Fruit fly (Drosophila melanogaster) ovary, adult (tissue): ENCODE data around the gene gd.

Source experiments
- CG17801 ChIP-seq: fragments of 200-800 bp; optimal IDR thresholded peaks from 2 replicates; lab custom pipeline; 2019; ENCODE audit warnings: missing biosample characterization, mild to moderate bottlenecking, missing genetic modification characterization, moderate library complexity; ENCODE audit not compliant: partially characterized antibody

gd gene

DNA sequence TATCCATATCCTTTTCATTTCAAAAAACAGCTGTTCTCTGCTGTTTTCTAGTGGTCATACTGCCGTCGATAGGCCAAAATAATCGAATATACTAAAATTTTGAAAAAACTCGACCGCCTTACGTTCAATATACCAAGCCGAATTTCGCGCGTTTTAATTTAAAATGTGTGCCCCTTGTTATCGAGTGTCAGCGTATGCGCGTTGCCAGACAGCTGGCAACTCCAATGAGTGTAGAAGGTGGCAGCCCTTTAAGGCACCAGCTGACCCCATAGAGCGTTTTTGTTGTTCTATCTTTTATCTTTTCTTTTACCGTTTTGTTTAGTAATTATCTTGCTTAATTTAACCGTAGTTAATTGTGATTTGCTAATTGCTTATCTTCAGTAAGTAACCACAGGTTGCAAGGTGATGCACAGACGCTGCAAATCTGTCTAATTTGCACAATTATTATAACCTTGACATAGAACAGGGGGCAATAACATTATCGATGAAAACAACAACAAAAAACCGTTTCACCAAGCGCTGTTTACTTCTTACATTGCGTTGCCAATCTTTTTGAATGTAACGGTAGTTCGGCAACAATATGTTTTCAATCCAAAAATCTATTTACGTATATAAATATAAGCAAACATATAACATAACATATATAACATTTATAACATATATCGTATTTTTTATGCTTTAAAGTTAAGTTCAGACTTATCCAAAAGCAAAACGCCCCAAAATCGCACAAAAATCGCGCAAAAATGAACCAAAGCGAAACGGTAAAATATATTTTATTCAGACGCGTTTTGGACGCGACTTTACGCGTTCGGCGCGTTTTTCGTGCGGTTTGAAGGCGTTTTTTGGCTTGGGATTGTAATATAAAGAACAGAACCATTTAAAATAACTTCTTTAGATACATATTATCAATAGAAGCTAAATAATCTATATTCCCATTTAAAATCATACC lies 24.9 kb upstream of the gd start, which contains the start of the genes CG1492 and regucalcin:
TSS of gene CG1492 (minus strand) at position 63 of the 949 bp plus-strand sequence.
TSS of gene regucalcin (plus strand) at position 229 of the 949 bp plus-strand sequence.
- TF ChIP-seq CG17801 (GFP tag; lab: Kevin White, UChicago), result no peak

dm6 chrX:12007593-12007992 lies 20.0 kb upstream of the gd start:
- TF ChIP-seq CG17801 (GFP tag; lab: Kevin White, UChicago), result no peak

DNA sequence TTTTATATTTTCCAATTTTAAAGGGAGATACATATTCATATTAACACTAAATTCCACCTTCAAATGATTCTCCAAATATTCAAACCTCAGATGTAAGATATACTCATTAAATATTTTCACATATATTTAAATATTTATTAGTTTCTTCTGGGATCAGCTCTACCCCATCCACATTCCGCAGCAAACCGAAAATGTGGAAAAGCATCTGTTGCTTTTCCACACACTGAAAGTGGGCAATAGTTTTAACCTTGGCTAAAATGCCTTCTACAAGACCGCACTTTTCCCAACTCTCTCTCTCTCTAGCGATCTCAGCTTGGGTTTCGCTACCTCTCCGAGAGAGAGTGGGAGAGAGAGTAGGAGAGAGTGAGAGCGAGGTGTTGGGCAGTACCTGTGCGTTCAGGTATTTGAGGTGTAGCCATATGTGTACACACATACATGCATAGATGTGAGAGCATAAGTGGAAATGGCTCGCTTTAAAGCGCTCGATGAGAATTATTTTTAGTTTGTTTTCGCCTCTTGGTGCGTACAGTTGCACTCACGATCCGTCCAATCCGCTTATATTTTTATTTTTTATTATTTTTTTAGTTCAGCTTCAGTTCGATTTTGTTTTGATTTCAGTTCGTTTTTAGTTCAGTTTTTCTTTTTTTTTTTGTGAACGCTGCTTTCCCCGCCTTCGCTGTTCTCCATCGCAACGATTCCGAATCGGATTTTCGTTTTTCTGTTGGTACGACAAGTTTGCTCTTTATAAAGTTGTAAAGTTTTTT lies 19.3 kb upstream of the gd start, which contains the start of gene CG1806:
TSS of gene CG1806 (plus strand) at position 499 of the 764 bp plus-strand sequence.
- TF ChIP-seq CG17801 (GFP tag; lab: Kevin White, UChicago), result peak; percentile 96

DNA sequence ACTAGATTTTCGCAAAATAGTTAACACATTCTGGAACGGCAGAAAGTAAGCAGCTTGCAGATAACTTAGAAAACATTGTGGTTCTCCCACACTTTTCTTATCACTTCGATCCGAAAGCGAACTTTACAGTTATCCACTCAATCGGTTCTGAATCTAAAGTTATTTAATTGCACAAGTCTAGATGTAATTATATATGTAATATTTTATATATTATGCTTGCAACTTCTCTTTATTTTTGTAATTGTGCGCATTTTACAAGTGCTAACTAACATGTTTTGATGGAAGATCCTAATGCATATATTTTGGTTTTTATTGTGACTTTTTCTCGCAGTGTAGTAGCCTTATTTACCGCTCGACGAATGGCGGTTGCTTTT lies 16.8 kb upstream of the gd start:
- TF ChIP-seq CG17801 (GFP tag; lab: Kevin White, UChicago), result no peak

- no peak for TF ChIP-seq CG17801 (GFP tag; lab: Kevin White, UChicago)
Measured at dm6 chrX:12003437-12004394, 16.2 kb upstream of the gd start, which contains the start of gene fw. fw (minus strand) TSS chrX:12003914.

- no peak for TF ChIP-seq CG17801 (GFP tag; lab: Kevin White, UChicago)
Measured at dm6 chrX:12001005-12001404, 13.4 kb upstream of the gd start.

dm6 chrX:11999974-12000618 lies 12.5 kb upstream of the gd start:
- no peak for TF ChIP-seq CG17801 (GFP tag; lab: Kevin White, UChicago)

dm6 chrX:11993279-11993678 lies 5.7 kb upstream of the gd start:
- TF ChIP-seq CG17801 (GFP tag; lab: Kevin White, UChicago), result no peak

- TF ChIP-seq CG17801 (GFP tag; lab: Kevin White, UChicago), result no peak
Measured at dm6 chrX:11992668-11993067, 5.1 kb upstream of the gd start, which contains the start of gene CG18130. CG18130 (minus strand) TSS chrX:11992768.

DNA sequence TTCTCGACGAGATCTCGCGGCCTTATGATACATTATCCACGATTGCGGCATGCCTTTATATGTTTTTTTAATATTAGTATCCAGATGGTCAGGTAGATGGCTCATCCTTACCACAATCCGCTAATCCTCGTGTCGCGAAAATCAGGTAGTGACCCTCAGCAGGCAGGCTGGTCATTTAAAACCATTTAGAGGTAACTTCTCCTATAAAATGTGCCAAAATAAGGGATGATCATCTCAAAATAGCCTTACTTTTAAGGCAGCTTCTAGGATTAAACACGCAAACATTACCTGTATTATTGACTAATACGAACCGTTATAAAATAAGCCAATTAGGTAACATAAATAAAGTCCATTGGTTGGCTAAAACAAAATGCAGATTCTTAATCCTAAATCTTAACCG lies 1.3 kb upstream of the gd start, which contains the start of gene tsg:
TSS of gene tsg (minus strand) at position 37 of the 400 bp plus-strand sequence.
- TF ChIP-seq CG17801 (GFP tag; lab: Kevin White, UChicago), result no peak

- TF ChIP-seq CG17801 (GFP tag; lab: Kevin White, UChicago), result no peak
Measured at dm6 chrX:11984987-11985386, 2.6 kb downstream of the gd start, which contains the start of gene cac. cac (minus strand) TSS chrX:11985087.

- no peak for TF ChIP-seq CG17801 (GFP tag; lab: Kevin White, UChicago)
Measured at dm6 chrX:11983838-11984237, 3.7 kb downstream of the gd start.
